Fruit fly (Drosophila melanogaster) whole organism, prepupa: ENCODE results near the gene shd.

Experiments
- Blimp-1 ChIP-seq: fragments of 200-800 bp; sonication (Bioruptor generic); optimal IDR thresholded peaks from 3 replicates; lab custom pipeline; 2017; ENCODE audit warnings: missing biosample characterization, missing genetic modification characterization, mild to moderate bottlenecking, moderate library complexity, missing genetic modification reagents
- CG10631 ChIP-seq: fragments of 200-800 bp; sonication (Bioruptor generic); optimal IDR thresholded peaks from 2 replicates; lab custom pipeline; 2016; ENCODE audit warnings: missing biosample characterization, missing genetic modification characterization
- CG10669 ChIP-seq: fragments of 200-800 bp; sonication (Bioruptor generic); optimal IDR thresholded peaks from 3 replicates; lab custom pipeline; 2018; ENCODE audit warnings: missing biosample characterization, mild to moderate bottlenecking, missing genetic modification characterization, moderate library complexity
- CG11294 ChIP-seq: fragments of 200-800 bp; sonication (Bioruptor generic); IDR thresholded peaks from 2 replicates; pipeline ENCODE4 v1.3.6; 2022; ENCODE audit warnings: missing biosample characterization, missing genetic modification characterization
- CG11762 ChIP-seq: fragments of 200-800 bp; sonication (Bioruptor generic); optimal IDR thresholded peaks from 3 replicates; lab custom pipeline; 2016; ENCODE audit warnings: missing biosample characterization, missing genetic modification characterization; ENCODE audit not compliant: insufficient read depth
- CG11902 ChIP-seq: fragments of 200-800 bp; sonication (Bioruptor generic); optimal IDR thresholded peaks from 3 replicates; lab custom pipeline; 2016; ENCODE audit warnings: missing biosample characterization, missing genetic modification characterization
- CG15336 ChIP-seq: fragments of 200-800 bp; sonication (Bioruptor generic); IDR thresholded peaks from 2 replicates; pipeline ENCODE4 v1.3.6; 2022; ENCODE audit warnings: missing biosample characterization, missing genetic modification characterization
- CG1621 ChIP-seq: fragments of 200-800 bp; sonication (Bioruptor generic); optimal IDR thresholded peaks from 3 replicates; lab custom pipeline; 2018; ENCODE audit warnings: missing biosample characterization, mild to moderate bottlenecking, missing genetic modification characterization
- CG16779 ChIP-seq: fragments of 200-800 bp; sonication (Bioruptor generic); optimal IDR thresholded peaks from 3 replicates; lab custom pipeline; 2017; ENCODE audit warnings: missing biosample characterization, mild to moderate bottlenecking, missing genetic modification characterization
- CG3032 ChIP-seq: fragments of 200-800 bp; optimal IDR thresholded peaks from 2 replicates; lab custom pipeline; 2019; ENCODE audit warnings: missing biosample characterization, mild to moderate bottlenecking, missing genetic modification characterization, moderate library complexity
- CG31627 ChIP-seq: fragments of 200-800 bp; sonication (Bioruptor generic); optimal IDR thresholded peaks from 3 replicates; lab custom pipeline; 2016; ENCODE audit warnings: missing biosample characterization, missing genetic modification characterization
- CG32006 ChIP-seq: fragments of 200-800 bp; sonication (Bioruptor generic); optimal IDR thresholded peaks from 3 replicates; lab custom pipeline; 2017; ENCODE audit warnings: missing biosample characterization, mild to moderate bottlenecking, missing genetic modification characterization
- CG34406 ChIP-seq: fragments of 200-800 bp; sonication (Bioruptor generic); optimal IDR thresholded peaks from 3 replicates; lab custom pipeline; 2016; ENCODE audit warnings: missing biosample characterization, missing genetic modification characterization
- CG3919 ChIP-seq: fragments of 200-800 bp; sonication (Bioruptor generic); optimal IDR thresholded peaks from 3 replicates; lab custom pipeline; 2016; ENCODE audit warnings: missing biosample characterization, missing genetic modification characterization
- CG4318 ChIP-seq: fragments of 200-800 bp; sonication (Bioruptor generic); optimal IDR thresholded peaks from 3 replicates; lab custom pipeline; 2017; ENCODE audit warnings: missing biosample characterization, mild to moderate bottlenecking, missing genetic modification characterization
- CG6163 ChIP-seq: fragments of 200-800 bp; sonication (Bioruptor generic); IDR thresholded peaks from 3 replicates; pipeline ENCODE4 v1.3.6; 2022; ENCODE audit warnings: missing biosample characterization, missing genetic modification characterization
- CG6808 ChIP-seq: fragments of 200-800 bp; sonication (Bioruptor generic); optimal IDR thresholded peaks from 3 replicates; lab custom pipeline; 2017; ENCODE audit warnings: missing biosample characterization, missing genetic modification characterization, mild to moderate bottlenecking, moderate library complexity, missing genetic modification reagents
- CG6854 ChIP-seq: fragments of 200-800 bp; sonication (Bioruptor generic); optimal IDR thresholded peaks from 2 replicates; lab custom pipeline; 2017; ENCODE audit warnings: missing biosample characterization, mild to moderate bottlenecking, missing genetic modification characterization
- CG8319 ChIP-seq: fragments of 200-800 bp; sonication (Bioruptor generic); optimal IDR thresholded peaks from 3 replicates; lab custom pipeline; 2016; ENCODE audit warnings: missing biosample characterization, missing genetic modification characterization
- CG8632 ChIP-seq: fragments of 200-800 bp; sonication (Bioruptor generic); optimal IDR thresholded peaks from 3 replicates; lab custom pipeline; 2016; ENCODE audit warnings: missing biosample characterization, missing genetic modification characterization
- CG9139 ChIP-seq: fragments of 200-800 bp; sonication (Bioruptor generic); optimal IDR thresholded peaks from 3 replicates; lab custom pipeline; 2017; ENCODE audit warnings: missing biosample characterization, mild to moderate bottlenecking, missing genetic modification characterization
- Eip78C ChIP-seq: fragments of 200-800 bp; sonication (Bioruptor generic); peaks from one replicate; lab custom pipeline; 2016; ENCODE audit warnings: missing biosample characterization, missing genetic modification characterization
- Ets21C ChIP-seq: fragments of 200-800 bp; sonication (Bioruptor generic); optimal IDR thresholded peaks from 3 replicates; lab custom pipeline; 2016; ENCODE audit warnings: missing biosample characterization, missing genetic modification characterization
- Met ChIP-seq: fragments of 200-800 bp; sonication (Bioruptor generic); optimal IDR thresholded peaks from 3 replicates; lab custom pipeline; 2016; ENCODE audit warnings: missing biosample characterization, missing genetic modification characterization
- Smox ChIP-seq: fragments of 200-800 bp; sonication (Bioruptor generic); optimal IDR thresholded peaks from 3 replicates; lab custom pipeline; 2016; ENCODE audit warnings: missing biosample characterization, missing genetic modification characterization
- Sox14 ChIP-seq: fragments of 200-800 bp; sonication (Bioruptor generic); optimal IDR thresholded peaks from 3 replicates; lab custom pipeline; 2016; ENCODE audit warnings: missing biosample characterization, missing genetic modification characterization
- Sox15 ChIP-seq: fragments of 200-800 bp; sonication (Bioruptor generic); optimal IDR thresholded peaks from 3 replicates; lab custom pipeline; 2016; ENCODE audit warnings: missing biosample characterization, missing genetic modification characterization
- cyc ChIP-seq: fragments of 200-800 bp; sonication (Bioruptor generic); optimal IDR thresholded peaks from 3 replicates; lab custom pipeline; 2016; ENCODE audit warnings: missing biosample characterization, missing genetic modification characterization
- dac ChIP-seq: fragments of 200-800 bp; sonication (Bioruptor generic); optimal IDR thresholded peaks from 2 replicates; lab custom pipeline; 2017; ENCODE audit warnings: missing biosample characterization, mild to moderate bottlenecking, missing genetic modification characterization
- dsx ChIP-seq: fragments of 200-800 bp; optimal IDR thresholded peaks from 3 replicates; lab custom pipeline; 2019; ENCODE audit warnings: missing biosample characterization, mild to moderate bottlenecking, missing genetic modification characterization, moderate library complexity; ENCODE audit not compliant: poor library complexity, severe bottlenecking
- fd59A ChIP-seq: fragments of 200-800 bp; sonication (Bioruptor generic); optimal IDR thresholded peaks from 2 replicates; lab custom pipeline; 2017; ENCODE audit warnings: missing biosample characterization, mild to moderate bottlenecking, missing genetic modification characterization, missing genetic modification reagents
- fd85E ChIP-seq: fragments of 200-800 bp; sonication (Bioruptor generic); optimal IDR thresholded peaks from 3 replicates; lab custom pipeline; 2016; ENCODE audit warnings: missing biosample characterization, missing genetic modification characterization
- fkh ChIP-seq: fragments of 200-800 bp; sonication (Bioruptor generic); optimal IDR thresholded peaks from 3 replicates; lab custom pipeline; 2017; ENCODE audit warnings: missing biosample characterization, mild to moderate bottlenecking, missing genetic modification characterization, moderate library complexity
- lz ChIP-seq: fragments of 200-800 bp; sonication (Bioruptor generic); optimal IDR thresholded peaks from 3 replicates; lab custom pipeline; 2016; ENCODE audit warnings: missing biosample characterization, missing genetic modification characterization
- pdm3 ChIP-seq: fragments of 200-800 bp; sonication (Bioruptor generic); optimal IDR thresholded peaks from 3 replicates; lab custom pipeline; 2016; ENCODE audit warnings: missing biosample characterization, missing genetic modification characterization
- salr ChIP-seq, 2 experiments: fragments of 200-800 bp; sonication (Bioruptor generic); optimal IDR thresholded peaks; 3 replicates each; lab custom pipeline; 2016 to 2018; ENCODE audit warnings: missing biosample characterization in 2 of 2, missing genetic modification characterization in 2 of 2, mild to moderate bottlenecking in 1 of 2
- svp ChIP-seq: fragments of 200-800 bp; sonication (Bioruptor generic); peaks from one replicate; lab custom pipeline; 2016; ENCODE audit warnings: missing biosample characterization, missing genetic modification characterization
- topi ChIP-seq: fragments of 200-800 bp; sonication (Bioruptor generic); optimal IDR thresholded peaks from 3 replicates; lab custom pipeline; 2016; ENCODE audit warnings: missing biosample characterization, missing genetic modification characterization
- vri ChIP-seq: fragments of 200-800 bp; sonication (Bioruptor generic); optimal IDR thresholded peaks from 3 replicates; lab custom pipeline; 2016; ENCODE audit warnings: missing biosample characterization, mild to moderate bottlenecking, missing genetic modification characterization

The shd gene

dm6 chr3L:14640814-14641317 lies 26.6 kb downstream of the shd start:
- no peak for TF ChIP-seq CG6163 (GFP tag; lab: Robert Waterston, UW)
- TF ChIP-seq Eip78C (GFP tag; lab: Kevin White, UChicago) = peak; percentile 54

dm6 chr3L:14641969-14642485 lies 27.8 kb downstream of the shd start:
- TF ChIP-seq CG1621 (tag; lab: Kevin White, UChicago) = no peak
- TF ChIP-seq CG3032 (tag; lab: Kevin White, UChicago) = no peak
- no peak for TF ChIP-seq CG11762 (GFP tag; lab: Kevin White, UChicago)
- no peak for TF ChIP-seq Sox15 (GFP tag; lab: Kevin White, UChicago)
- no peak for TF ChIP-seq CG6854 (GFP tag; lab: Kevin White, UChicago)
- TF ChIP-seq Met (GFP tag; lab: Kevin White, UChicago) = no peak
- TF ChIP-seq topi (GFP tag; lab: Kevin White, UChicago) = no peak
- TF ChIP-seq Blimp-1 = no peak
- no peak for TF ChIP-seq Ets21C (GFP tag; lab: Kevin White, UChicago)
- no peak for TF ChIP-seq CG31627 (GFP tag; lab: Kevin White, UChicago)
- no peak for TF ChIP-seq dac
- TF ChIP-seq CG11902 = no peak
- no peak for TF ChIP-seq CG32006
- no peak for TF ChIP-seq CG3919 (GFP tag; lab: Kevin White, UChicago)
- TF ChIP-seq fd59A (GFP tag; lab: Kevin White, UChicago) = no peak

DNA sequence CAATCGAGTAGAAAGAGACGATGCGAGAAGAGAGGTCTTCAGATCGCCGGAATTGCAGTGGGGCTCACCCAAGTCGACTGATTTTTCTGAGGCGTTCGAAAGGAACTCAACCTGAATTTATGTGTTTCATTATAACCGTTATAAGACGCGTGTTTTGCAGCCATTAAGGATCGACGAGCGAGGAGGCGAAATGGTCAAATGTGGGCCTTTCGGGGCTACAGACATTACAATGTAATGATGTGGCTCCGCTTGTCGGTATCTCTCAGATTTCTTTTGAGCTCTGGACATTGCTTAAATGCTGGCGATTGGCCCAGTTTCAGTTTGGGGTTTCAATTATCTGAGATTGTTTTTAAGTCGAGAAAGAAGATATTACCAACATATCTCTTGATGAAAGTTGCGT lies 28.6 kb downstream of the shd start:
- TF ChIP-seq cyc (GFP tag; lab: Kevin White, UChicago) = no peak
- TF ChIP-seq Sox14 = no peak
- no peak for TF ChIP-seq vri (GFP tag; lab: Kevin White, UChicago)
- TF ChIP-seq fd85E (GFP tag; lab: Kevin White, UChicago) = no peak
- no peak for TF ChIP-seq CG8319 (GFP tag; lab: Kevin White, UChicago)
- no peak for TF ChIP-seq CG4318 (GFP tag; lab: Kevin White, UChicago)
- TF ChIP-seq Eip78C (GFP tag; lab: Kevin White, UChicago) = peak; percentile 54
- no peak for TF ChIP-seq fkh (GFP tag; lab: Kevin White, UChicago)
- no peak for TF ChIP-seq CG31627 (GFP tag; lab: Kevin White, UChicago)
- no peak for TF ChIP-seq CG15336 (GFP tag; lab: Robert Waterston, UW)
- TF ChIP-seq Met (GFP tag; lab: Kevin White, UChicago) = no peak
- TF ChIP-seq CG3032 (tag; lab: Kevin White, UChicago) = no peak
- no peak for TF ChIP-seq CG34406 (GFP tag; lab: Kevin White, UChicago)
- no peak for TF ChIP-seq CG9139 (GFP tag; lab: Kevin White, UChicago)
- peak; percentile 72 for TF ChIP-seq dsx (GFP tag; lab: Kevin White, UChicago)
- TF ChIP-seq dac = no peak
- no peak for TF ChIP-seq pdm3 (GFP tag; lab: Kevin White, UChicago)
- no peak for TF ChIP-seq CG11294 (GFP tag; lab: Robert Waterston, UW)
- TF ChIP-seq CG6808 = no peak
- TF ChIP-seq CG6854 (GFP tag; lab: Kevin White, UChicago) = peak; percentile 34
- no peak for TF ChIP-seq CG16779 (tag; lab: Kevin White, UChicago)
- TF ChIP-seq CG10669 = no peak
- no peak for TF ChIP-seq CG8632 (GFP tag; lab: Kevin White, UChicago)
- no peak for TF ChIP-seq lz (GFP tag; lab: Kevin White, UChicago)
- TF ChIP-seq svp (GFP tag; lab: Kevin White, UChicago) = peak; percentile 8
- TF ChIP-seq CG10631 (GFP tag; lab: Kevin White, UChicago) = no peak
- TF ChIP-seq salr (GFP tag; optimal IDR thresholded peaks at IDR 0.05; lab: Kevin White, UChicago) = no peak
- TF ChIP-seq Smox (GFP tag; lab: Kevin White, UChicago) = no peak
- no peak for TF ChIP-seq CG6163 (GFP tag; lab: Robert Waterston, UW)
- no peak for TF ChIP-seq CG32006
